Worm (Caenorhabditis elegans): ENCODE data around the gene C17G10.13.

- TF ChIP-seq pqm-1 (tag; optimal IDR thresholded peaks at IDR 0.05): no peak
- no peak for TF ChIP-seq lsy-12 (tag; optimal IDR thresholded peaks at IDR 0.05)
- TF ChIP-seq hmg-11 (tag; optimal IDR thresholded peaks at IDR 0.05): no peak
- no peak for TF ChIP-seq egl-5 (tag; optimal IDR thresholded peaks at IDR 0.05)
- TF ChIP-seq fkh-2 (tag; optimal IDR thresholded peaks at IDR 0.05): no peak
- TF ChIP-seq ama-1 (optimal IDR thresholded peaks at IDR 0.05): no peak
These were observed 14.9 kb upstream of the C17G10.13 start for ce11 chrII:5604441-5604840.
